Fruit fly (Drosophila melanogaster) whole organism, prepupa: ENCODE results near the gene CG4701.

Experiments
- CG31627 ChIP-seq: fragments of 200-800 bp; sonication (Bioruptor generic); optimal IDR thresholded peaks from 3 replicates; lab custom pipeline; 2016; ENCODE audit warnings: missing biosample characterization, missing genetic modification characterization
- CG6792 ChIP-seq: fragments of 200-800 bp; sonication (Bioruptor generic); optimal IDR thresholded peaks from 3 replicates; lab custom pipeline; 2016; ENCODE audit warnings: missing biosample characterization, missing genetic modification characterization
- CG8319 ChIP-seq: fragments of 200-800 bp; sonication (Bioruptor generic); optimal IDR thresholded peaks from 3 replicates; lab custom pipeline; 2016; ENCODE audit warnings: missing biosample characterization, missing genetic modification characterization
- achi ChIP-seq: fragments of 200-800 bp; sonication (Bioruptor generic); optimal IDR thresholded peaks from 3 replicates; lab custom pipeline; 2016; ENCODE audit warnings: missing biosample characterization, missing genetic modification characterization
- eg ChIP-seq: fragments of 200-800 bp; sonication (Bioruptor generic); IDR thresholded peaks from 3 replicates; pipeline ENCODE4 v1.3.6; 2022; ENCODE audit warnings: missing biosample characterization, missing genetic modification characterization

DNA sequence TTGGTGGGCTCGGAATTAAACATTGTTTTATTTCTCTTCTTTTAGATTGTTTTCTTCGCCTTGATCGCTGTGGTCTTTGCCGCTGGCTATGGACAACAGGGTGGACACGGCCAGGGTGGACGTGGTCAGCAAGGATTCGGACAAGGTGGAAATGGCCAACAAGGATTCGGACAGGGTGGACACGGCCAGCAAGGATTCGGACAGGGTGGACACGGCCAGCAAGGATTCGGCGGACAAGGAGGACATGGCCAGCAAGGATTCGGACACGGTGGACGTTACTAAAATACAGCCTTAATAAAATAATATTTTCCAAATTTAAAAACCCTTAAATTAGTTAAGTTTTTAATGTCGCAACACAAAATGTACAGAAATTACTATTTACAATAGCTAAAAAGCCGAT, 22.4 kb upstream of the CG4701 start:
- TF ChIP-seq CG6792 (no peak), CG31627 (GFP tag; lab: Kevin White, UChicago) (no peak), CG8319 (GFP tag; lab: Kevin White, UChicago) (no peak), achi (GFP tag; lab: Kevin White, UChicago) (no peak), eg (GFP tag; lab: Robert Waterston, UW) (no peak)
